Worm (Caenorhabditis elegans): ENCODE data around the gene F14D2.19.
A peak's percentile ranks its signal among the peaks of the same experiment; 100 is the strongest.

F14D2.19 gene

DNA sequence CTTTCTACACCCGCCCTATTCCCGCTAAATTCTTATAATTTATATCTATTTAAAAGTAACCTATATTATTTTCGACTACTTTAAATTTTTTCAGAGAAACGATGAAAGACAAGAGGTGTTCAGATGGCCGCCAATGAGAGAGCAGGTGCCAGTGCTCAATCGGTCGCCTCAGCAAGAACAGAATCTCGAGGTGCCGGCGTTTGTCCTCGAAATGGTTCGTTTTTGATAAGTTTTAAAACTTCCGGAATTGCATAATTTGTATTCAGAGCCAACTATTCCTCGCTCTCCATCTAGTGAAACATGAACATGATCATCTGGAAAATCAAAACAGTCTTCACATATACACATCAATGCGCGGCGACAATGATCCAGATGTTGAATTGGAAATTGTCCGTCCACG, 34.1 kb upstream of the F14D2.19 start, which contains the start of gene bath-23:
Gene bath-23 (plus strand): TSS at position 301 of the 400 bp plus-strand sequence.
- TF ChIP-seq sox-4 (tag; optimal IDR thresholded peaks at IDR 0.05) (no peak), snu-23 (GFP tag; optimal IDR thresholded peaks at IDR 0.05) (no peak), mab-9 (GFP tag; IDR thresholded peaks at IDR 0.05) (no peak), lsy-2 (tag; optimal IDR thresholded peaks at IDR 0.05) (no peak), grh-1 (GFP tag; IDR thresholded peaks at IDR 0.05) (no peak), isw-1 (GFP tag; IDR thresholded peaks at IDR 0.05) (no peak), lin-13 (GFP tag; optimal IDR thresholded peaks at IDR 0.05) (no peak)

DNA sequence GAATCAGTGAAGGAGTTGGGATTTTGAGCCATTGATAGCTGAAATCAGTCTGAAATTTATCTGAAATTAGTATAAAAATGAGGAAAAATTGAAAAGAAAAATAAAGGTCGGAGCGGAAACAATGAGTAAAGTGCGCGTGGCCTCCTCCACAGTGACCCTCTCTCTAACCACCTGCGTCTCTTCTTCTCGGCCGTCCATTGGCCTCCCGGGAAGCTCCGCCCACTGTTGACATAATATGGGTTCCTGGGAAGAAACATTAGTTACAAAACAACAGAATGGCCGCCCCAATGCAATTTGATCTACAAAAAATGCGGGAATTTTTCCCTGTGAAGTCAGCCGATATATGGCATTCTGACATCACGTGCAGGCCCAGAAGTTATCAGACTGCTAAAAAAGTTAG, 33.1 kb upstream of the F14D2.19 start, which contains the start of gene Y49F6C.8:
Gene Y49F6C.8 (minus strand): TSS at position 51 of the 400 bp plus-strand sequence.
- TF ChIP-seq nhr-237 (tag; optimal IDR thresholded peaks at IDR 0.05) (no peak), unc-86 (tag; optimal IDR thresholded peaks at IDR 0.05) (no peak), unc-62 (GFP tag; optimal IDR thresholded peaks at IDR 0.05) (no peak), efl-1 (optimal IDR thresholded peaks at IDR 0.05) (no peak), efl-1 (GFP tag; optimal IDR thresholded peaks at IDR 0.05 in 1 of 2) (peak in 1 of 2 experiments; percentile 33), efl-3 (GFP tag; optimal IDR thresholded peaks at IDR 0.05) (no peak), rnt-1 (tag; optimal IDR thresholded peaks at IDR 0.05) (peak; percentile 4), ceh-82 (tag; optimal IDR thresholded peaks at IDR 0.05) (no peak), unc-130 (tag; optimal IDR thresholded peaks at IDR 0.05) (no peak), fos-1 (tag; optimal IDR thresholded peaks at IDR 0.05) (no peak), lsy-2 (tag; optimal IDR thresholded peaks at IDR 0.05) (peak; percentile 38 to 50)

DNA sequence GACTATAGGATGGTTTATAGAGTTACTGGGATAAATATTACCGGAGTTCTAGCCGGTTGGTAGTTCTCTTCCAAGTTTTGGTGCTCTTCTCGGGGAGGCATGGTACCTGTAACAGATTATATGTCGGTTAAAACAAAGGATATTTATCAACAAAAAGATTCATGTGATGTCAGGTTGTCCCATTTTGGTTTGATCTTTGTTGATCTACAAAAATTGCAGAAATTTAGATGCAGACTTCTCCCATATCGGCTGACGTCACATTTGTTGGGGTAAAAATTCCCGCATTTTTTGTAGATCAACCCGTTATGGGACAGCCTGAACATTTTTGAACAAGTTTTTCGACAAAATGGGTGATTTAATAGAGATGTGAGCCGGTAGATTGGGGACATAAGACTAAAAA, 31.2 kb upstream of the F14D2.19 start, which contains the start of gene Y49F6C.7:
Gene Y49F6C.7 (minus strand): TSS at position 101 of the 400 bp plus-strand sequence.
- TF ChIP-seq grh-1 (GFP tag; IDR thresholded peaks at IDR 0.05) (no peak), snpc-4 (tag; optimal IDR thresholded peaks at IDR 0.05) (no peak), ceh-88 (GFP tag; IDR thresholded peaks at IDR 0.05) (no peak), rnt-1 (tag; optimal IDR thresholded peaks at IDR 0.05) (no peak), lin-15B (tag; optimal IDR thresholded peaks at IDR 0.05) (no peak), mdl-1 (tag; optimal IDR thresholded peaks at IDR 0.05) (no peak), Y116A8C.19 (tag; optimal IDR thresholded peaks at IDR 0.05; ENCODE audit: borderline replicate concordance) (no peak), efl-3 (GFP tag; optimal IDR thresholded peaks at IDR 0.05) (no peak), lin-14 (GFP tag; optimal IDR thresholded peaks at IDR 0.05) (no peak)

DNA sequence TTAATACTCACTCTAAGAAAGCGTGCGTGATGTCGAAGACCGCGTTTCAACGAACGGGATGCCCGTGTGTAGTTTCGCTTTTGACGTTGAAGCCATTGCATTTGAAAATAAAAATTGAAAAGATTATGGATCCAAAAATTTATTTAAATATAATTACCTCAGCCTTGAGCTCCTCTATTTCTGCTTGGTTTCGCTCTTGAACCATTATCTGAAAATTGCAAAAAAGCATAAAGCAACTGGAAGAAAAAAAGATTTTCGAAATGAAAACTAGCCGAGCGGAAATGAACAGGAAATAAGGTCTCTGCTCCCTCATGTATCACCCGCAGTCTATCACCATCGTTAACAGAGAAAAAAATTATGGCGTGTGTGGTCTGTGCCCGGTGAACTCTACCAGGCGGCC, 30.2 kb upstream of the F14D2.19 start, which contains the start of gene Y49F6C.6:
Gene Y49F6C.6 (minus strand): TSS at position 101 of the 400 bp plus-strand sequence.
- TF ChIP-seq ztf-11 (tag; optimal IDR thresholded peaks at IDR 0.05) (no peak), alr-1 (tag; optimal IDR thresholded peaks at IDR 0.05; ENCODE audit: borderline replicate concordance) (no peak), nhr-47 (tag; optimal IDR thresholded peaks at IDR 0.05) (no peak), pax-3 (tag; optimal IDR thresholded peaks at IDR 0.05) (no peak), isw-1 (GFP tag; IDR thresholded peaks at IDR 0.05) (no peak), ceh-63 (GFP tag; optimal IDR thresholded peaks at IDR 0.05) (no peak), lir-3 (tag; optimal IDR thresholded peaks at IDR 0.05; ENCODE audit: poor library complexity) (no peak), ama-1 (optimal IDR thresholded peaks at IDR 0.05) (no peak), F16B12.6 (tag; optimal IDR thresholded peaks at IDR 0.05) (no peak), snu-23 (GFP tag; optimal IDR thresholded peaks at IDR 0.05) (no peak), unc-86 (tag; optimal IDR thresholded peaks at IDR 0.05) (no peak), xbp-1 (tag; optimal IDR thresholded peaks at IDR 0.05) (no peak), mep-1 (tag; optimal IDR thresholded peaks at IDR 0.05) (no peak), nhr-90 (tag; optimal IDR thresholded peaks at IDR 0.05; ENCODE audit: poor library complexity) (no peak), fkh-4 (tag; optimal IDR thresholded peaks at IDR 0.05; ENCODE audit: borderline replicate concordance) (no peak), elt-2 (tag; optimal IDR thresholded peaks at IDR 0.05) (no peak), nhr-19 (GFP tag; conservative IDR thresholded peaks at IDR 0.05) (no peak), aha-1 (tag; optimal IDR thresholded peaks at IDR 0.05) (no peak)

Measured in whole organism, L1 larva.